Fruit fly (Drosophila melanogaster) whole organism, embryonic: Measurements from ENCODE around the gene COX6B.

Experiments
- Ada2b ChIP-seq: fragments of 200-800 bp; sonication (Bioruptor generic); IDR thresholded peaks from 2 replicates; pipeline ENCODE4 v1.3.6; 2022; ENCODE audit warnings: missing biosample characterization, missing genetic modification characterization
- Awh ChIP-seq: fragments of 200-800 bp; sonication (Bioruptor generic); IDR thresholded peaks from 2 replicates; pipeline ENCODE4, ENCODE4 v1.3.6; 2022; ENCODE audit warnings: missing biosample characterization, missing genetic modification characterization
- B-H1 ChIP-seq: fragments of 200-800 bp; sonication (Bioruptor generic); IDR thresholded peaks from 3 replicates; pipeline ENCODE4 v1.3.6; 2022; ENCODE audit warnings: missing biosample characterization, missing genetic modification characterization
- B-H2 ChIP-seq: fragments of 200-800 bp; sonication (Bioruptor generic); optimal IDR thresholded peaks from 2 replicates; lab custom pipeline; 2018; ENCODE audit warnings: missing biosample characterization, mild to moderate bottlenecking, missing genetic modification characterization
- Blimp-1 ChIP-seq: fragments of 200-800 bp; sonication (Bioruptor generic); optimal IDR thresholded peaks from 3 replicates; lab custom pipeline; 2018; ENCODE audit warnings: missing biosample characterization, missing genetic modification characterization, mild to moderate bottlenecking, moderate library complexity, missing genetic modification reagents
- CG10431 ChIP-seq: fragments of 200-800 bp; sonication (Bioruptor generic); optimal IDR thresholded peaks from 3 replicates; lab custom pipeline; 2018; ENCODE audit warnings: missing biosample characterization, mild to moderate bottlenecking, missing genetic modification characterization
- CG10565 ChIP-seq: fragments of 200-800 bp; sonication (Bioruptor generic); optimal IDR thresholded peaks from 3 replicates; lab custom pipeline; 2016; ENCODE audit warnings: missing biosample characterization, mild to moderate bottlenecking, missing genetic modification characterization
- CG11247 ChIP-seq: fragments of 200-800 bp; sonication (Bioruptor generic); IDR thresholded peaks from 2 replicates; pipeline ENCODE4 v1.3.6; 2022; ENCODE audit warnings: missing biosample characterization, missing genetic modification characterization
- CG1233 ChIP-seq: fragments of 200-800 bp; sonication (Bioruptor generic); optimal IDR thresholded peaks from 4 replicates; lab custom pipeline; 2018; ENCODE audit warnings: missing biosample characterization, mild to moderate bottlenecking, missing genetic modification characterization
- CG12769 ChIP-seq: fragments of 200-800 bp; sonication (Bioruptor generic); optimal IDR thresholded peaks from 2 replicates; lab custom pipeline; 2019; ENCODE audit warnings: missing biosample characterization, mild to moderate bottlenecking, missing genetic modification characterization, moderate library complexity
- CG15011 ChIP-seq: fragments of 200-800 bp; sonication (Bioruptor generic); optimal IDR thresholded peaks from 3 replicates; lab custom pipeline; 2018; ENCODE audit warnings: missing biosample characterization, mild to moderate bottlenecking, missing genetic modification characterization
- CG15514 ChIP-seq: fragments of 200-800 bp; sonication (Bioruptor generic); optimal IDR thresholded peaks from 3 replicates; lab custom pipeline; 2017; ENCODE audit warnings: missing biosample characterization, missing genetic modification characterization, mild to moderate bottlenecking, moderate library complexity, missing genetic modification reagents
- CG17328 ChIP-seq: fragments of 200-800 bp; sonication (Bioruptor generic); IDR thresholded peaks from 2 replicates; pipeline ENCODE4 v1.3.6; 2022; ENCODE audit warnings: missing biosample characterization, missing genetic modification characterization
- CG32772 ChIP-seq: fragments of 200-800 bp; sonication (Bioruptor generic); IDR thresholded peaks from 2 replicates; pipeline ENCODE4 v1.3.6; 2022; ENCODE audit warnings: missing biosample characterization, missing genetic modification characterization
- CG33557 ChIP-seq: fragments of 200-800 bp; sonication (Bioruptor generic); optimal IDR thresholded peaks from 2 replicates; lab custom pipeline; 2019; ENCODE audit warnings: missing biosample characterization, mild to moderate bottlenecking, missing genetic modification characterization, moderate library complexity
- CG3407 ChIP-seq: fragments of 200-800 bp; sonication (Bioruptor generic); optimal IDR thresholded peaks from 2 replicates; lab custom pipeline; 2018; ENCODE audit warnings: missing biosample characterization, mild to moderate bottlenecking, missing genetic modification characterization
- CG4730 ChIP-seq: fragments of 200-800 bp; sonication (Bioruptor generic); IDR thresholded peaks from 2 replicates; pipeline ENCODE4 v1.3.6; 2022; ENCODE audit warnings: missing biosample characterization, missing genetic modification characterization
- CG4820 ChIP-seq: fragments of 200-800 bp; sonication (Bioruptor generic); optimal IDR thresholded peaks from 3 replicates; lab custom pipeline; 2016; ENCODE audit warnings: missing biosample characterization, missing genetic modification characterization
- CG5953 ChIP-seq: fragments of 200-800 bp; sonication (Bioruptor generic); IDR thresholded peaks from 2 replicates; pipeline ENCODE4 v1.3.6; 2022; ENCODE audit warnings: missing biosample characterization, missing genetic modification characterization
- CG6272 ChIP-seq: fragments of 200-800 bp; sonication (Bioruptor generic); IDR thresholded peaks from 2 replicates; pipeline ENCODE4 v1.3.6; 2022; ENCODE audit warnings: missing biosample characterization, missing genetic modification characterization
- CG7839 ChIP-seq: fragments of 200-800 bp; sonication (Bioruptor generic); optimal IDR thresholded peaks from 3 replicates; lab custom pipeline; 2018; ENCODE audit warnings: missing biosample characterization, mild to moderate bottlenecking, missing genetic modification characterization, moderate library complexity
- CG9817 ChIP-seq: fragments of 200-800 bp; sonication (Bioruptor generic); optimal IDR thresholded peaks from 2 replicates; lab custom pipeline; 2018; ENCODE audit warnings: missing biosample characterization, mild to moderate bottlenecking, missing genetic modification characterization, moderate library complexity
- Elba2 ChIP-seq: fragments of 200-800 bp; sonication (Bioruptor generic); optimal IDR thresholded peaks from 3 replicates; lab custom pipeline; 2016; ENCODE audit warnings: missing biosample characterization, missing genetic modification characterization
- GATAe ChIP-seq: fragments of 200-800 bp; sonication (Bioruptor generic); conservative IDR thresholded peaks from 2 replicates; pipeline ENCODE4 v1.3.6; 2022; ENCODE audit warnings: missing biosample characterization, missing genetic modification characterization
- HLH54F ChIP-seq: fragments of 200-800 bp; sonication (Bioruptor generic); optimal IDR thresholded peaks from 3 replicates; lab custom pipeline; 2016; ENCODE audit warnings: missing biosample characterization, missing genetic modification characterization
- Hr78 ChIP-seq, 2 experiments: fragments of 200-800 bp in 1 of 2; fragments of >200 bp in 1 of 2; sonication (Bioruptor generic) in 1 of 2; optimal IDR thresholded peaks; 2 replicates each; lab custom pipeline; 2017 to 2019; ENCODE audit warnings: missing biosample characterization in 2 of 2, missing genetic modification characterization in 2 of 2, mild to moderate bottlenecking in 1 of 2, moderate library complexity in 1 of 2
- NC2β ChIP-seq: fragments of 200-800 bp; sonication (Bioruptor generic); optimal IDR thresholded peaks from 2 replicates; lab custom pipeline; 2016; ENCODE audit warnings: missing biosample characterization, missing genetic modification characterization
- Ssrp ChIP-seq: fragments of 200-800 bp; sonication (Bioruptor generic); optimal IDR thresholded peaks from 2 replicates; lab custom pipeline; 2018; ENCODE audit warnings: missing biosample characterization, mild to moderate bottlenecking, missing genetic modification characterization, moderate library complexity
- al ChIP-seq: fragments of 200-800 bp; sonication (Bioruptor generic); IDR thresholded peaks from 2 replicates; pipeline ENCODE4 v1.3.6; 2022; ENCODE audit warnings: missing biosample characterization, missing genetic modification characterization
- cwo ChIP-seq: fragments of 200-800 bp; sonication (Bioruptor generic); optimal IDR thresholded peaks from 3 replicates; lab custom pipeline; 2017; ENCODE audit warnings: missing biosample characterization, missing genetic modification characterization, mild to moderate bottlenecking, moderate library complexity, missing genetic modification reagents
- da ChIP-seq: fragments of 200-800 bp; sonication (Bioruptor generic); optimal IDR thresholded peaks from 2 replicates; lab custom pipeline; 2016; ENCODE audit warnings: missing biosample characterization, missing genetic modification characterization
- ems ChIP-seq: fragments of 200-800 bp; sonication (Bioruptor generic); optimal IDR thresholded peaks from 3 replicates; lab custom pipeline; 2016; ENCODE audit warnings: missing biosample characterization, missing genetic modification characterization
- esg ChIP-seq: fragments of 200-800 bp; sonication (Bioruptor generic); conservative IDR thresholded peaks from 2 replicates; pipeline ENCODE4 v1.3.6; 2022; ENCODE audit warnings: missing biosample characterization, missing genetic modification characterization
- fu2 ChIP-seq: fragments of 200-800 bp; sonication (Bioruptor generic); optimal IDR thresholded peaks from 2 replicates; lab custom pipeline; 2016; ENCODE audit warnings: missing biosample characterization, missing genetic modification characterization
- grn ChIP-seq: fragments of 200-800 bp; sonication (Bioruptor generic); optimal IDR thresholded peaks from 3 replicates; lab custom pipeline; 2017; ENCODE audit warnings: missing biosample characterization, missing genetic modification characterization
- ham ChIP-seq: fragments of 200-800 bp; sonication (Bioruptor generic); IDR thresholded peaks from 2 replicates; pipeline ENCODE4 v1.3.6; 2022; ENCODE audit warnings: missing biosample characterization, missing genetic modification characterization
- jigr1 ChIP-seq: fragments of 200-800 bp; sonication (Bioruptor generic); IDR thresholded peaks from 3 replicates; pipeline ENCODE4 v1.3.6; 2022; ENCODE audit warnings: missing biosample characterization, missing genetic modification characterization
- kah ChIP-seq: fragments of 200-800 bp; sonication (Bioruptor generic); optimal IDR thresholded peaks from 2 replicates; lab custom pipeline; 2018; ENCODE audit warnings: missing biosample characterization, mild to moderate bottlenecking, missing genetic modification characterization
- kay ChIP-seq: fragments of 200-800 bp; sonication (Bioruptor generic); optimal IDR thresholded peaks from 2 replicates; lab custom pipeline; 2016; ENCODE audit warnings: missing biosample characterization, missing genetic modification characterization
- luna ChIP-seq: fragments of 200-800 bp; sonication (Bioruptor generic); optimal IDR thresholded peaks from 2 replicates; lab custom pipeline; 2016; ENCODE audit warnings: missing biosample characterization, missing genetic modification characterization
- nau ChIP-seq: fragments of 200-800 bp; sonication (Bioruptor generic); optimal IDR thresholded peaks from 3 replicates; lab custom pipeline; 2017; ENCODE audit warnings: missing biosample characterization, mild to moderate bottlenecking, missing genetic modification characterization, missing genetic modification reagents
- p53 ChIP-seq: fragments of 200-800 bp; sonication (Bioruptor generic); optimal IDR thresholded peaks from 2 replicates; lab custom pipeline; 2016; ENCODE audit warnings: missing biosample characterization, missing genetic modification characterization
- pum ChIP-seq: fragments of 200-800 bp; sonication (Bioruptor generic); optimal IDR thresholded peaks from 2 replicates; lab custom pipeline; 2016; ENCODE audit warnings: missing biosample characterization, missing genetic modification characterization
- sima ChIP-seq: fragments of 200-800 bp; sonication (Bioruptor generic); optimal IDR thresholded peaks from 2 replicates; lab custom pipeline; 2016; ENCODE audit warnings: missing biosample characterization, missing genetic modification characterization
- slou ChIP-seq: fragments of 200-800 bp; sonication (Bioruptor generic); optimal IDR thresholded peaks from 3 replicates; lab custom pipeline; 2016; ENCODE audit warnings: missing biosample characterization, missing genetic modification characterization
- tap ChIP-seq: fragments of 200-800 bp; optimal IDR thresholded peaks from 3 replicates; lab custom pipeline; 2019; ENCODE audit warnings: missing biosample characterization, mild to moderate bottlenecking, missing genetic modification characterization, moderate library complexity
- tna ChIP-seq: fragments of 200-800 bp; sonication (Bioruptor generic); IDR thresholded peaks from 2 replicates; pipeline ENCODE4 v1.3.6; 2022; ENCODE audit warnings: missing biosample characterization, missing genetic modification characterization; ENCODE audit not compliant: partially characterized antibody
- toy ChIP-seq: fragments of 200-800 bp; sonication (Bioruptor generic); IDR thresholded peaks from 2 replicates; pipeline ENCODE4 v1.3.6; 2022; ENCODE audit warnings: missing biosample characterization, missing genetic modification characterization
- tx ChIP-seq: fragments of 200-800 bp; sonication (Bioruptor generic); optimal IDR thresholded peaks from 2 replicates; lab custom pipeline; 2016; ENCODE audit warnings: missing biosample characterization, missing genetic modification characterization
- yki ChIP-seq: fragments of >200 bp; optimal IDR thresholded peaks from 3 replicates; lab custom pipeline; 2018

COX6B gene

dm6 chrX:19692951-19693698 lies 51.0 kb downstream of the COX6B start, which contains the start of gene Mer (continued):
- TF ChIP-seq HLH54F (GFP tag; lab: Kevin White, UChicago) (peak; percentile 86), grn (GFP tag; lab: Kevin White, UChicago) (no peak), CG4820 (GFP tag; lab: Kevin White, UChicago) (peak; percentile 99), CG7839 (tag; lab: Kevin White, UChicago) (peak; percentile 85), yki (lab: Kevin White, UChicago) (peak; percentile 41), sima (GFP tag; lab: Kevin White, UChicago) (no peak), tx (peak; percentile 73), CG33557 (GFP tag; lab: Kevin White, UChicago) (peak; percentile 73), ems (GFP tag; lab: Kevin White, UChicago) (peak; percentile 60), jigr1 (0 out of 3 replicates have a peak, but pooled peaks have one; percentile 37), luna (GFP tag; lab: Kevin White, UChicago) (peak; percentile 65), Ada2b (GFP tag; lab: Robert Waterston, UW) (peak; percentile 85), toy (GFP tag; lab: Robert Waterston, UW) (no peak), CG1233 (GFP tag; lab: Kevin White, UChicago) (peak; percentile 75), al (GFP tag; lab: Robert Waterston, UW) (peak; percentile 81), kay (GFP tag; lab: Kevin White, UChicago) (peak; percentile 55), B-H2 (peak; percentile 66), B-H1 (GFP tag; lab: Robert Waterston, UW) (peak; percentile 49; the same call in 2 of the 3 replicates), Hr78 (GFP tag; optimal IDR thresholded peaks at IDR 0.05; lab: Kevin White, UChicago) (no peak), CG3407 (GFP tag; lab: Kevin White, UChicago) (peak; percentile 47), kah (GFP tag; lab: Kevin White, UChicago) (peak; percentile 62), CG12769 (tag; lab: Kevin White, UChicago) (peak; percentile 94), nau (no peak), Elba2 (GFP tag; lab: Kevin White, UChicago) (peak; percentile 44), CG10565 (no peak), pum (GFP tag; lab: Kevin White, UChicago) (peak; percentile 78), Blimp-1 (GFP tag; lab: Kevin White, UChicago) (peak; percentile 75), slou (GFP tag; lab: Kevin White, UChicago) (peak; percentile 59), p53 (GFP tag; lab: Kevin White, UChicago) (peak; percentile 71), da (GFP tag; lab: Kevin White, UChicago) (peak; percentile 52), CG5953 (GFP tag; lab: Robert Waterston, UW) (peak; percentile 75; the same call in 1 of the 2 replicates), CG4730 (GFP tag; lab: Robert Waterston, UW) (peak; percentile 67), CG9817 (tag; lab: Kevin White, UChicago) (peak; percentile 78), ham (0 out of 2 replicates have a peak, but pooled peaks have one; percentile 57), tna (peak; percentile 38; the same call in 1 of the 2 replicates), esg (GFP tag; lab: Robert Waterston, UW) (peak; percentile 70), NC2β (GFP tag; lab: Kevin White, UChicago) (peak; percentile 79), CG15011 (GFP tag; lab: Kevin White, UChicago) (no peak), GATAe (GFP tag; lab: Robert Waterston, UW) (no peak), CG17328 (GFP tag; lab: Robert Waterston, UW) (peak; percentile 75), tap (peak; percentile 81), CG15514 (GFP tag; lab: Kevin White, UChicago) (peak; percentile 83), CG6272 (GFP tag; lab: Robert Waterston, UW) (peak; percentile 54; the same call in 1 of the 2 replicates), CG32772 (peak; percentile 68), cwo (GFP tag; lab: Kevin White, UChicago) (peak; percentile 77), CG10431 (GFP tag; lab: Kevin White, UChicago) (peak; percentile 60), fu2 (GFP tag; lab: Kevin White, UChicago) (peak; percentile 78), Awh (GFP tag; lab: Robert Waterston, UW) (peak; percentile 79), CG11247 (GFP tag; lab: Robert Waterston, UW) (peak; percentile 69), Ssrp (tag; lab: Kevin White, UChicago) (peak; percentile 69)
